Fruit fly (Drosophila melanogaster) whole organism, embryonic: ENCODE data around the gene CG12017.
A peak's percentile ranks its signal among the peaks of the same experiment; 100 is the strongest.

Experiments used
- Adf1 ChIP-seq: fragments of 200-800 bp; sonication (Bioruptor generic); IDR thresholded peaks from 2 replicates; pipeline ENCODE4 v1.3.6; 2022; ENCODE audit warnings: missing biosample characterization, missing genetic modification characterization
- Asciz ChIP-seq: fragments of 200-800 bp; sonication (Bioruptor generic); optimal IDR thresholded peaks from 2 replicates; lab custom pipeline; 2017; ENCODE audit warnings: missing biosample characterization, mild to moderate bottlenecking, missing genetic modification characterization, missing genetic modification reagents
- C15 ChIP-seq: fragments of 200-800 bp; sonication (Bioruptor generic); IDR thresholded peaks from 3 replicates; pipeline ENCODE4 v1.3.6; 2022; ENCODE audit warnings: missing biosample characterization, missing genetic modification characterization
- CG11504 ChIP-seq: fragments of 200-800 bp; sonication (Bioruptor generic); optimal IDR thresholded peaks from 3 replicates; lab custom pipeline; 2019; ENCODE audit warnings: missing biosample characterization, mild to moderate bottlenecking, missing genetic modification characterization, moderate library complexity
- CG12071 ChIP-seq: fragments of 200-800 bp; sonication (Bioruptor generic); optimal IDR thresholded peaks from 3 replicates; lab custom pipeline; 2018; ENCODE audit warnings: missing biosample characterization, mild to moderate bottlenecking, missing genetic modification characterization
- CG12299 ChIP-seq: fragments of 200-800 bp; sonication (Bioruptor generic); optimal IDR thresholded peaks from 2 replicates; lab custom pipeline; 2018; ENCODE audit warnings: missing biosample characterization, mild to moderate bottlenecking, missing genetic modification characterization
- CG12942 ChIP-seq: fragments of 200-800 bp; sonication (Bioruptor generic); optimal IDR thresholded peaks from 3 replicates; lab custom pipeline; 2016; ENCODE audit warnings: missing biosample characterization, missing genetic modification characterization
- CG13424 ChIP-seq: fragments of 200-800 bp; sonication (Bioruptor generic); optimal IDR thresholded peaks from 2 replicates; lab custom pipeline; 2019; ENCODE audit warnings: missing biosample characterization, mild to moderate bottlenecking, missing genetic modification characterization, moderate library complexity
- CG13894 ChIP-seq: fragments of 200-800 bp; sonication (Bioruptor generic); optimal IDR thresholded peaks from 3 replicates; lab custom pipeline; 2018; ENCODE audit warnings: missing biosample characterization, mild to moderate bottlenecking, missing genetic modification characterization, moderate library complexity
- CG17612 ChIP-seq: fragments of 200-800 bp; sonication (Bioruptor generic); IDR thresholded peaks from 2 replicates; pipeline ENCODE4 v1.3.6; 2022; ENCODE audit warnings: missing biosample characterization, missing genetic modification characterization
- CG33213 ChIP-seq: fragments of 200-800 bp; sonication (Bioruptor generic); optimal IDR thresholded peaks from 3 replicates; lab custom pipeline; 2016; ENCODE audit warnings: missing biosample characterization, missing genetic modification characterization
- CG4328 ChIP-seq: fragments of 200-800 bp; sonication (Bioruptor generic); optimal IDR thresholded peaks from 3 replicates; lab custom pipeline; 2017; ENCODE audit warnings: missing biosample characterization, missing genetic modification reagents, missing genetic modification characterization
- CG4360 ChIP-seq: fragments of 200-800 bp; sonication (Bioruptor generic); IDR thresholded peaks from 2 replicates; pipeline ENCODE4 v1.3.6; 2022; ENCODE audit warnings: missing biosample characterization, missing genetic modification characterization
- CG5953 ChIP-seq: fragments of 200-800 bp; sonication (Bioruptor generic); IDR thresholded peaks from 2 replicates; pipeline ENCODE4 v1.3.6; 2022; ENCODE audit warnings: missing biosample characterization, missing genetic modification characterization
- Dfd ChIP-seq, 2 experiments: fragments of >200 bp; optimal IDR thresholded peaks; 2 replicates each; lab custom pipeline; 2017; ENCODE audit warnings: missing biosample characterization in 2 of 2, missing genetic modification characterization in 2 of 2
- Doc2 ChIP-seq: fragments of 200-800 bp; sonication (Bioruptor generic); IDR thresholded peaks from 2 replicates; pipeline ENCODE4 v1.3.6; 2022; ENCODE audit warnings: missing biosample characterization, missing genetic modification characterization
- Fer1 ChIP-seq: fragments of 200-800 bp; sonication (Bioruptor generic); optimal IDR thresholded peaks from 2 replicates; lab custom pipeline; 2017; ENCODE audit warnings: missing biosample characterization, mild to moderate bottlenecking, missing genetic modification characterization
- Fer2 ChIP-seq: fragments of 200-800 bp; sonication (Bioruptor generic); optimal IDR thresholded peaks from 2 replicates; lab custom pipeline; 2018; ENCODE audit warnings: missing biosample characterization, mild to moderate bottlenecking, missing genetic modification characterization, moderate library complexity
- Hr51 ChIP-seq, 2 experiments: fragments of 200-800 bp; sonication (Bioruptor generic); optimal IDR thresholded peaks; 2 replicates in 1 of 2; 3 replicates in 1 of 2; lab custom pipeline; 2016 to 2018; ENCODE audit warnings: missing biosample characterization in 2 of 2, missing genetic modification characterization in 2 of 2, mild to moderate bottlenecking in 1 of 2, moderate library complexity in 1 of 2
- Lhr ChIP-seq: fragments of 200-800 bp; sonication (Bioruptor generic); optimal IDR thresholded peaks from 3 replicates; lab custom pipeline; 2017; ENCODE audit warnings: mild to moderate bottlenecking, missing biosample characterization, missing genetic modification reagents, missing genetic modification characterization
- Mad ChIP-seq: fragments of 200-800 bp; sonication (Bioruptor generic); optimal IDR thresholded peaks from 2 replicates; lab custom pipeline; 2016; ENCODE audit warnings: missing biosample characterization, missing genetic modification characterization
- Mes4 ChIP-seq: fragments of 200-800 bp; sonication (Bioruptor generic); optimal IDR thresholded peaks from 2 replicates; lab custom pipeline; 2016; ENCODE audit warnings: missing biosample characterization, missing genetic modification characterization
- NC2α ChIP-seq: fragments of 200-800 bp; sonication (Bioruptor generic); optimal IDR thresholded peaks from 2 replicates; lab custom pipeline; 2016; ENCODE audit warnings: missing biosample characterization, missing genetic modification characterization
- NC2β ChIP-seq: fragments of 200-800 bp; sonication (Bioruptor generic); optimal IDR thresholded peaks from 2 replicates; lab custom pipeline; 2016; ENCODE audit warnings: missing biosample characterization, missing genetic modification characterization
- NFAT ChIP-seq: fragments of 200-800 bp; sonication (Bioruptor generic); IDR thresholded peaks from 2 replicates; pipeline ENCODE4 v1.3.6; 2022; ENCODE audit warnings: missing biosample characterization, missing genetic modification characterization
- Nf-YA ChIP-seq: fragments of 200-800 bp; sonication (Bioruptor generic); IDR thresholded peaks from 2 replicates; pipeline ENCODE4 v1.3.6; 2022; ENCODE audit warnings: missing biosample characterization, missing genetic modification characterization
- Oli ChIP-seq: fragments of 200-800 bp; sonication (Bioruptor generic); optimal IDR thresholded peaks from 2 replicates; lab custom pipeline; 2018; ENCODE audit warnings: missing biosample characterization, mild to moderate bottlenecking, missing genetic modification characterization, moderate library complexity
- Pdp1 ChIP-seq, 2 experiments: fragments of 200-800 bp; sonication (Bioruptor generic); optimal IDR thresholded peaks; 3 replicates each; lab custom pipeline; 2016; ENCODE audit warnings: missing biosample characterization in 2 of 2, missing genetic modification characterization in 2 of 2, mild to moderate bottlenecking in 1 of 2, moderate library complexity in 1 of 2
- Ravus ChIP-seq: fragments of 200-800 bp; sonication (Bioruptor generic); IDR thresholded peaks from 2 replicates; pipeline ENCODE4 v1.3.6; 2022; ENCODE audit warnings: missing biosample characterization, missing genetic modification characterization
- Sox100B ChIP-seq: fragments of 200-800 bp; sonication (Bioruptor generic); optimal IDR thresholded peaks from 3 replicates; lab custom pipeline; 2018; ENCODE audit warnings: missing biosample characterization, mild to moderate bottlenecking, missing genetic modification characterization
- Usf ChIP-seq: fragments of 200-800 bp; sonication (Bioruptor generic); optimal IDR thresholded peaks from 2 replicates; lab custom pipeline; 2017; ENCODE audit warnings: missing genotype, missing biosample characterization, missing genetic modification characterization
- bbx ChIP-seq: fragments of 200-800 bp; sonication (Bioruptor generic); IDR thresholded peaks from 2 replicates; pipeline ENCODE4 v1.3.6; 2022; ENCODE audit warnings: missing biosample characterization, missing genetic modification characterization; ENCODE audit not compliant: partially characterized antibody
- caup ChIP-seq: fragments of 200-800 bp; sonication (Bioruptor generic); optimal IDR thresholded peaks from 3 replicates; lab custom pipeline; 2017; ENCODE audit warnings: missing biosample characterization, mild to moderate bottlenecking, missing genetic modification characterization, moderate library complexity; ENCODE audit not compliant: severe bottlenecking
- ci ChIP-seq: fragments of 200-800 bp; sonication (Bioruptor generic); IDR thresholded peaks from 3 replicates; pipeline ENCODE4 v1.3.6; 2022; ENCODE audit warnings: missing biosample characterization, missing genetic modification characterization
- crc ChIP-seq: fragments of 200-800 bp; sonication (Bioruptor generic); optimal IDR thresholded peaks from 2 replicates; lab custom pipeline; 2016; ENCODE audit warnings: missing biosample characterization, missing genetic modification characterization
- croc ChIP-seq: fragments of 200-800 bp; sonication (Bioruptor generic); conservative IDR thresholded peaks from 3 replicates; pipeline ENCODE4 v1.3.6; 2022; ENCODE audit warnings: missing biosample characterization, missing genetic modification characterization
- dmrt11E ChIP-seq: fragments of 200-800 bp; sonication (Bioruptor generic); optimal IDR thresholded peaks from 3 replicates; lab custom pipeline; 2018; ENCODE audit warnings: missing biosample characterization, mild to moderate bottlenecking, missing genetic modification characterization, moderate library complexity
- dysf ChIP-seq: fragments of 200-800 bp; sonication (Bioruptor generic); IDR thresholded peaks from 3 replicates; pipeline ENCODE4 v1.3.6; 2022; ENCODE audit warnings: missing biosample characterization, missing genetic modification characterization
- emc ChIP-seq: fragments of 200-800 bp; sonication (Bioruptor generic); optimal IDR thresholded peaks from 2 replicates; lab custom pipeline; 2016; ENCODE audit warnings: missing biosample characterization, missing genetic modification characterization
- gcm2 ChIP-seq: fragments of 200-800 bp; sonication (Bioruptor generic); optimal IDR thresholded peaks from 2 replicates; lab custom pipeline; 2016; ENCODE audit warnings: missing biosample characterization, missing genetic modification characterization
- gfzf ChIP-seq: fragments of 200-800 bp; sonication (Bioruptor generic); optimal IDR thresholded peaks from 2 replicates; lab custom pipeline; 2016; ENCODE audit warnings: missing biosample characterization, mild to moderate bottlenecking, missing genetic modification characterization, moderate library complexity
- h ChIP-seq: fragments of >200 bp; optimal IDR thresholded peaks from 2 replicates; lab custom pipeline; 2017
- lmd ChIP-seq: fragments of 200-800 bp; sonication (Bioruptor generic); IDR thresholded peaks from 2 replicates; pipeline ENCODE4 v1.3.6; 2022; ENCODE audit warnings: missing biosample characterization, missing genetic modification characterization
- luna ChIP-seq: fragments of 200-800 bp; sonication (Bioruptor generic); optimal IDR thresholded peaks from 2 replicates; lab custom pipeline; 2016; ENCODE audit warnings: missing biosample characterization, missing genetic modification characterization
- mam ChIP-seq: fragments of 200-800 bp; sonication (Bioruptor generic); optimal IDR thresholded peaks from 3 replicates; lab custom pipeline; 2016; ENCODE audit warnings: missing biosample characterization, missing genetic modification characterization
- nau ChIP-seq: fragments of 200-800 bp; sonication (Bioruptor generic); optimal IDR thresholded peaks from 3 replicates; lab custom pipeline; 2017; ENCODE audit warnings: missing biosample characterization, mild to moderate bottlenecking, missing genetic modification characterization, missing genetic modification reagents
- pros ChIP-seq: fragments of 200-800 bp; sonication (Bioruptor generic); optimal IDR thresholded peaks from 3 replicates; lab custom pipeline; 2019; ENCODE audit warnings: missing biosample characterization, mild to moderate bottlenecking, missing genetic modification characterization, moderate library complexity
- salm ChIP-seq: fragments of 200-800 bp; sonication (Bioruptor generic); optimal IDR thresholded peaks from 2 replicates; lab custom pipeline; 2018; ENCODE audit warnings: missing biosample characterization, mild to moderate bottlenecking, missing genetic modification characterization
- stc ChIP-seq: fragments of 200-800 bp; sonication (Bioruptor generic); IDR thresholded peaks from 2 replicates; pipeline ENCODE4 v1.3.6; 2022; ENCODE audit warnings: missing biosample characterization, missing genetic modification characterization
- tin ChIP-seq: fragments of 200-800 bp; sonication (Bioruptor generic); optimal IDR thresholded peaks from 3 replicates; lab custom pipeline; 2016; ENCODE audit warnings: missing biosample characterization, missing genetic modification characterization
- trem ChIP-seq: fragments of 200-800 bp; optimal IDR thresholded peaks from 3 replicates; lab custom pipeline; 2019; ENCODE audit warnings: missing biosample characterization, mild to moderate bottlenecking, missing genetic modification characterization, moderate library complexity

CG12017 gene

DNA sequence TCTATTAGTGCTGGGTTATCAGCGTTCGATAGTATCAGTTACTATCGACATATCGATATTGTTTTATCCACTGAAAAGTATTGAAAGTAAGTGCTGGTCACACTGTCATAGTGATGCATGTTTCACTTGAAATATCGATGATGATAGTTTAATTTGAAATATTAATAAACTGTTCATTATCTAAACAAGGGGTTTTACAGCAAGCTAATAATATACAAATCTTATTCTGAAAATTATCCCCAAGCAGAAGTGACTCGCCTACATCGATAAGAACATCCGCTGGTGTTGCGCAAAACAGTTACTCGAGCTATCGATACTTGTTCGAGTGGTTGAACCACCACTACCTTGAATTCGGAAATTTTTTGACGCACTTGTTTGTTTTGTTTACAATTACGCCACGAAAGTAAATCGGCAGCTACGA, 39.2 kb downstream of the CG12017 start, which contains the start of the genes PIG-C, CG12016 and Dpm2 (continued):
- TF ChIP-seq Mad = peak; percentile 73
- no peak for TF ChIP-seq crc (GFP tag; lab: Kevin White, UChicago)
- TF ChIP-seq CG17612 (GFP tag; lab: Robert Waterston, UW) = no peak
- TF ChIP-seq gcm2 = no peak
- TF ChIP-seq CG13424 (tag; lab: Kevin White, UChicago) = peak; percentile 74
- no peak for TF ChIP-seq ci (GFP tag; lab: Robert Waterston, UW)
- TF ChIP-seq Adf1 (GFP tag; lab: Robert Waterston, UW) = 0 out of 2 replicates have a peak, but pooled peaks have one; percentile 14
- TF ChIP-seq CG12942 = peak; percentile 42
- no peak for TF ChIP-seq CG5953 (GFP tag; lab: Robert Waterston, UW)
- TF ChIP-seq Lhr (GFP tag; lab: Kevin White, UChicago) = peak; percentile 59
- TF ChIP-seq emc (GFP tag; lab: Kevin White, UChicago) = no peak
- TF ChIP-seq CG12071 (GFP tag; lab: Kevin White, UChicago) = no peak
- peak; percentile 68 for TF ChIP-seq tin
- TF ChIP-seq bbx (GFP tag; lab: Robert Waterston, UW) = peak; percentile 95
- TF ChIP-seq gfzf = peak; percentile 68
- TF ChIP-seq Fer1 (GFP tag; lab: Kevin White, UChicago) = peak; percentile 56
- TF ChIP-seq croc = peak; percentile 58
- TF ChIP-seq CG11504 (tag; lab: Kevin White, UChicago) = no peak
- peak; percentile 63 for TF ChIP-seq NC2β
- peak; percentile 56 for TF ChIP-seq caup
- peak; percentile 67 for TF ChIP-seq NFAT (GFP tag; lab: Robert Waterston, UW)
- 0 out of 2 replicates have a peak, but pooled peaks have one; percentile 6 for TF ChIP-seq Nf-YA
- no peak for TF ChIP-seq nau (GFP tag; lab: Kevin White, UChicago)
- TF ChIP-seq pros = no peak
- TF ChIP-seq stc = no peak
- TF ChIP-seq lmd (GFP tag; lab: Robert Waterston, UW) = peak; percentile 65; the same call in 1 of the 2 replicates
- TF ChIP-seq Ravus (GFP tag; lab: Robert Waterston, UW) = no peak
- peak; percentile 56 for TF ChIP-seq Usf
- TF ChIP-seq dysf (GFP tag; lab: Robert Waterston, UW) = peak; percentile 71; the same call in 2 of the 3 replicates
- peak; percentile 62 for TF ChIP-seq Fer2 (tag; lab: Kevin White, UChicago)
- peak; percentile 55 for TF ChIP-seq CG33213 (GFP tag; lab: Kevin White, UChicago)
- peak; percentile 28 for TF ChIP-seq Oli (tag; lab: Kevin White, UChicago)
- TF ChIP-seq Doc2 (GFP tag; lab: Robert Waterston, UW) = no peak
- no peak for TF ChIP-seq Dfd (GFP tag; optimal IDR thresholded peaks at IDR 0.05; lab: Kevin White, UChicago)
- peak in 1 of 2 experiments; percentile 55 for TF ChIP-seq Hr51 (GFP tag; optimal IDR thresholded peaks at IDR 0.05; lab: Kevin White, UChicago)
- TF ChIP-seq CG4328 (GFP tag; lab: Kevin White, UChicago) = peak; percentile 58
- peak; percentile 34 for TF ChIP-seq CG12299
- TF ChIP-seq luna (GFP tag; lab: Kevin White, UChicago) = peak; percentile 58
- TF ChIP-seq Sox100B = no peak
- TF ChIP-seq Asciz (GFP tag; lab: Kevin White, UChicago) = no peak
- TF ChIP-seq Mes4 (GFP tag; lab: Kevin White, UChicago) = peak; percentile 41
- peak; percentile 77 for TF ChIP-seq trem (tag; lab: Kevin White, UChicago)
- TF ChIP-seq mam (GFP tag; lab: Kevin White, UChicago) = peak; percentile 78
- peak; percentile 2 for TF ChIP-seq salm (tag; lab: Kevin White, UChicago)
- TF ChIP-seq C15 (GFP tag; lab: Robert Waterston, UW) = 0 out of 3 replicates have a peak, but pooled peaks have one; percentile 50
- no peak for TF ChIP-seq CG13894 (tag; lab: Kevin White, UChicago)
- TF ChIP-seq Pdp1 (GFP tag; optimal IDR thresholded peaks at IDR 0.05; lab: Kevin White, UChicago) = peak; percentile 68 to 89
- no peak for TF ChIP-seq CG4360 (GFP tag; lab: Robert Waterston, UW)
- TF ChIP-seq dmrt11E (tag; lab: Kevin White, UChicago) = peak; percentile 43
- no peak for TF ChIP-seq h (lab: Kevin White, UChicago)
- TF ChIP-seq NC2α (GFP tag; lab: Kevin White, UChicago) = peak; percentile 39
